Worm (Caenorhabditis elegans) whole organism, late embryonic: Measurements from ENCODE around the gene Y49F6B.2.

Source experiments
- C08G9.2 ChIP-seq: sonication (generic microtip); optimal IDR thresholded peaks from 2 replicates; lab custom pipeline; 2016; ENCODE audit warnings: mild to moderate bottlenecking, missing genetic modification characterization, moderate library complexity, missing compliant biosample characterization
- F13H6.1 ChIP-seq: sonication (generic microtip); optimal IDR thresholded peaks from 2 replicates; lab custom pipeline; 2016; ENCODE audit warnings: missing genetic modification characterization, missing compliant biosample characterization
- K02D7.2 ChIP-seq: sonication (generic microtip); optimal IDR thresholded peaks from 2 replicates; lab custom pipeline; 2017; ENCODE audit warnings: mild to moderate bottlenecking, missing genetic modification characterization, missing compliant biosample characterization
- K09A11.1 ChIP-seq: sonication (generic microtip); optimal IDR thresholded peaks from 2 replicates; lab custom pipeline; 2017; ENCODE audit warnings: antibody characterized with exemption, mild to moderate bottlenecking, missing genetic modification characterization, missing compliant biosample characterization; ENCODE audit not compliant: insufficient read depth
- T23F11.4 ChIP-seq: fragments of 200-800 bp; sonication (Bioruptor generic); optimal IDR thresholded peaks from 2 replicates; lab custom pipeline; 2018; ENCODE audit warnings: mild to moderate bottlenecking, missing genetic modification characterization, missing compliant biosample characterization
- Y22D7AL.16 ChIP-seq: sonication (generic microtip); optimal IDR thresholded peaks from 2 replicates; lab custom pipeline; 2016; ENCODE audit warnings: missing genetic modification characterization, missing compliant biosample characterization
- ceh-14 ChIP-seq: sonication (generic microtip); optimal IDR thresholded peaks from 2 replicates; lab custom pipeline; 2016; ENCODE audit warnings: missing genotype, missing genetic modification characterization, missing compliant biosample characterization
- ceh-18 ChIP-seq: sonication (generic microtip); optimal IDR thresholded peaks from 2 replicates; lab custom pipeline; 2016; ENCODE audit warnings: missing genetic modification characterization, missing compliant biosample characterization
- ceh-2 ChIP-seq: sonication (generic microtip); optimal IDR thresholded peaks from 2 replicates; lab custom pipeline; 2016; ENCODE audit warnings: missing genotype, missing genetic modification characterization, missing compliant biosample characterization
- ceh-24 ChIP-seq: sonication (generic microtip); optimal IDR thresholded peaks from 2 replicates; lab custom pipeline; 2016; ENCODE audit warnings: mild to moderate bottlenecking, missing genetic modification characterization, missing compliant biosample characterization
- ceh-31 ChIP-seq: sonication (generic microtip); optimal IDR thresholded peaks from 2 replicates; lab custom pipeline; 2016; ENCODE audit warnings: missing genetic modification characterization, missing compliant biosample characterization
- ceh-45 ChIP-seq: fragments of 200-800 bp; sonication (Bioruptor generic); IDR thresholded peaks from 2 replicates; pipeline ENCODE4 v1.3.6; 2022; ENCODE audit warnings: missing genetic modification reagents, missing genetic modification characterization, missing compliant biosample characterization
- ceh-9 ChIP-seq: sonication (generic microtip); optimal IDR thresholded peaks from 2 replicates; lab custom pipeline; 2016; ENCODE audit warnings: mild to moderate bottlenecking, missing genetic modification characterization, inconsistent platforms, missing compliant biosample characterization
- che-1 ChIP-seq: sonication (generic microtip); optimal IDR thresholded peaks from 2 replicates; lab custom pipeline; 2016; ENCODE audit warnings: mild to moderate bottlenecking, missing genetic modification characterization, missing compliant biosample characterization
- dve-1 ChIP-seq: sonication (generic microtip); optimal IDR thresholded peaks from 2 replicates; lab custom pipeline; 2017; ENCODE audit warnings: antibody characterized with exemption, mild to moderate bottlenecking, missing genetic modification characterization, missing compliant biosample characterization
- elt-4 ChIP-seq: sonication (generic microtip); optimal IDR thresholded peaks from 2 replicates; lab custom pipeline; 2016; ENCODE audit warnings: missing genetic modification characterization, missing compliant biosample characterization
- ets-4 ChIP-seq: sonication (generic microtip); optimal IDR thresholded peaks from 2 replicates; lab custom pipeline; 2016; ENCODE audit warnings: missing genetic modification characterization, missing compliant biosample characterization
- eyg-1 ChIP-seq: sonication (generic microtip); optimal IDR thresholded peaks from 2 replicates; lab custom pipeline; 2016; ENCODE audit warnings: missing genotype, missing genetic modification characterization, missing compliant biosample characterization
- fkh-10 ChIP-seq: fragments of 150-350 bp; optimal IDR thresholded peaks from 2 replicates; lab custom pipeline; 2014; ENCODE audit warnings: missing biosample characterization, missing genetic modification reagents, missing genetic modification characterization
- fkh-6 ChIP-seq: sonication (generic microtip); optimal IDR thresholded peaks from 2 replicates; lab custom pipeline; 2016; ENCODE audit warnings: missing genetic modification characterization, missing compliant biosample characterization
- hlh-13 ChIP-seq: fragments of 200-800 bp; sonication (Bioruptor generic); optimal IDR thresholded peaks from 2 replicates; lab custom pipeline; 2018; ENCODE audit warnings: mild to moderate bottlenecking, missing genetic modification characterization, missing compliant biosample characterization
- hlh-15 ChIP-seq: sonication (generic microtip); optimal IDR thresholded peaks from 2 replicates; lab custom pipeline; 2016; ENCODE audit warnings: missing genetic modification characterization, missing compliant biosample characterization
- hlh-30 ChIP-seq: sonication (generic microtip); optimal IDR thresholded peaks from 2 replicates; lab custom pipeline; 2017; ENCODE audit warnings: antibody characterized with exemption, missing genetic modification characterization, missing compliant biosample characterization; ENCODE audit not compliant: insufficient read depth
- hlh-6 ChIP-seq: sonication (generic microtip); optimal IDR thresholded peaks from 2 replicates; lab custom pipeline; 2016; ENCODE audit warnings: missing genotype, missing genetic modification characterization, missing compliant biosample characterization
- madf-2 ChIP-seq: sonication (generic microtip); optimal IDR thresholded peaks from 2 replicates; lab custom pipeline; 2017; ENCODE audit warnings: missing genetic modification characterization, missing compliant biosample characterization
- mec-3 ChIP-seq: sonication (generic microtip); optimal IDR thresholded peaks from 2 replicates; lab custom pipeline; 2016; ENCODE audit warnings: borderline replicate concordance, missing genetic modification characterization, missing compliant biosample characterization
- nfya-1 ChIP-seq: sonication (generic microtip); optimal IDR thresholded peaks from 2 replicates; lab custom pipeline; 2017; ENCODE audit warnings: missing genetic modification characterization, mild to moderate bottlenecking, missing compliant biosample characterization, antibody characterized with exemption, moderate library complexity
- nhr-11 ChIP-seq: fragments of 150-350 bp; optimal IDR thresholded peaks from 2 replicates; lab custom pipeline; 2014; ENCODE audit warnings: missing biosample characterization, missing genetic modification characterization
- nhr-232 ChIP-seq: sonication (generic microtip); optimal IDR thresholded peaks from 2 replicates; lab custom pipeline; 2016; ENCODE audit warnings: missing genetic modification characterization, missing compliant biosample characterization
- npax-4 ChIP-seq: sonication (generic microtip); optimal IDR thresholded peaks from 2 replicates; lab custom pipeline; 2016; ENCODE audit warnings: missing genetic modification characterization, missing compliant biosample characterization
- odd-2 ChIP-seq: sonication (generic microtip); optimal IDR thresholded peaks from 2 replicates; lab custom pipeline; 2017; ENCODE audit warnings: antibody characterized with exemption, mild to moderate bottlenecking, missing genetic modification characterization, missing compliant biosample characterization
- pag-3 ChIP-seq: sonication (generic microtip); optimal IDR thresholded peaks from 2 replicates; lab custom pipeline; 2016; ENCODE audit warnings: missing compliant biosample characterization, missing genetic modification characterization, borderline replicate concordance
- pax-1 ChIP-seq: fragments of 150-350 bp; optimal IDR thresholded peaks from 2 replicates; lab custom pipeline; 2014; ENCODE audit warnings: missing biosample characterization, missing genetic modification characterization
- pqm-1 ChIP-seq: sonication (generic microtip); optimal IDR thresholded peaks from 2 replicates; lab custom pipeline; 2016; ENCODE audit warnings: missing genetic modification characterization, missing compliant biosample characterization
- pros-1 ChIP-seq: fragments of 150-350 bp; optimal IDR thresholded peaks from 2 replicates; lab custom pipeline; 2014; ENCODE audit warnings: missing biosample characterization, missing genetic modification reagents, missing genetic modification characterization
- rnt-1 ChIP-seq: sonication (generic microtip); optimal IDR thresholded peaks from 2 replicates; lab custom pipeline; 2016; ENCODE audit warnings: missing genetic modification characterization, missing compliant biosample characterization
- sdc-2 ChIP-seq: sonication (generic microtip); optimal IDR thresholded peaks from 2 replicates; lab custom pipeline; 2016; ENCODE audit warnings: missing genotype, missing genetic modification characterization, missing compliant biosample characterization
- sox-4 ChIP-seq: sonication (generic microtip); optimal IDR thresholded peaks from 2 replicates; lab custom pipeline; 2017; ENCODE audit warnings: mild to moderate bottlenecking, missing genetic modification characterization, inconsistent platforms, missing compliant biosample characterization
- syd-9 ChIP-seq: sonication (generic microtip); optimal IDR thresholded peaks from 2 replicates; lab custom pipeline; 2016; ENCODE audit warnings: mild to moderate bottlenecking, missing genetic modification characterization, moderate library complexity, missing compliant biosample characterization
- tbx-7 ChIP-seq: sonication (generic microtip); optimal IDR thresholded peaks from 2 replicates; lab custom pipeline; 2016; ENCODE audit warnings: missing genotype, missing genetic modification characterization, missing compliant biosample characterization
- unc-3 ChIP-seq, 2 experiments: fragments of 200-800 bp in 1 of 2; sonication (Bioruptor generic) in 1 of 2; sonication (generic microtip) in 1 of 2; conservative IDR thresholded peaks in 1 of 2; optimal IDR thresholded peaks in 1 of 2; 2 replicates each; pipeline versions ENCODE4 v1.3.6 to Lab custom; 2016 to 2022; ENCODE audit warnings: missing compliant biosample characterization in 2 of 2, missing genetic modification characterization in 2 of 2, missing genetic modification reagents in 1 of 2
- unc-42 ChIP-seq: sonication (generic microtip); optimal IDR thresholded peaks from 2 replicates; lab custom pipeline; 2016; ENCODE audit warnings: missing genotype, missing genetic modification characterization, missing compliant biosample characterization
- unc-86 ChIP-seq: sonication (generic microtip); optimal IDR thresholded peaks from 2 replicates; lab custom pipeline; 2016; ENCODE audit warnings: missing genetic modification characterization, missing compliant biosample characterization
- zip-5 ChIP-seq: sonication (generic microtip); optimal IDR thresholded peaks from 2 replicates; lab custom pipeline; 2016; ENCODE audit warnings: missing genetic modification characterization, missing compliant biosample characterization
- ztf-16 ChIP-seq: sonication (generic microtip); optimal IDR thresholded peaks from 2 replicates; lab custom pipeline; 2017; ENCODE audit warnings: missing genetic modification characterization, missing compliant biosample characterization

Y49F6B.2 gene

DNA sequence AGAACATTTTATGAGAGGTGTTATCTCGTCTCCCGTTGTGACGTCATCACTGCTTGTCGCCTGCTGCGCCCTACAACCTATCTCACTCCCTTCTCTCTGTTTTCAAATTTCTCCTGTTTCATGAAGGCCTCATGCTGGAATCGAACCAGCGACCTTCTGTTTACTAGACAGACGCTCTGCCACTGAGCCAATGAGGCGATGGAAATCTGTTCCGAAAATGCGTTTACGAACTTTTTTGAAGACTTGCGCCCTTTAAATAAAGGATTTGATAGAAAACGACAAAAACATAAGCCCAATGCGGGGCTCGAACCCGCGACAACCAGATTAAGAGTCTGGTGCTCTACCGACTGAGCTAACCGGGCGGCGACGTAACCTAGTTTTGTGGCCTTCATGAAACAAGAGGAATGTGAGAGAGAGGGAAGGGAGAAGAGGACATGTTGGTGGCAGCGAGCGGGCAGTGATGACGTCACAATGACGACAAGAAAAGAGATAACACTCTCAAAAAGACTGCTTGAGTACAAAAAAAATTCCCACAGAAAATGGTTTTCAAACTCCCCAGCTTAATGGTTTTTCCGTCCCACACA is 16.3 kb downstream of the Y49F6B.2 start, which contains the start of gene clec-126 (continued):
- TF ChIP-seq hlh-6: peak; percentile 85
- TF ChIP-seq odd-2 (tag; lab: Kevin White, UChicago): peak; percentile 58
- TF ChIP-seq dve-1: peak; percentile 88
- TF ChIP-seq fkh-10 (GFP tag; lab: Kevin White, UChicago): no peak
- TF ChIP-seq hlh-13: peak; percentile 54
- peak; percentile 12 for TF ChIP-seq F13H6.1 (tag; lab: Kevin White, UChicago)
- TF ChIP-seq ceh-14: peak; percentile 77
- peak; percentile 5 for TF ChIP-seq ets-4 (tag; lab: Kevin White, UChicago)
- no peak for TF ChIP-seq nhr-11 (tag; lab: Kevin White, UChicago)
- TF ChIP-seq K09A11.1 (tag; lab: Kevin White, UChicago): peak; percentile 69
- peak; percentile 61 for TF ChIP-seq K02D7.2 (tag; lab: Kevin White, UChicago)
- TF ChIP-seq unc-3 (GFP tag; conservative IDR thresholded peaks at IDR 0.05; lab: Robert Waterston, UW): no peak
- peak; percentile 50 for TF ChIP-seq unc-3 (tag; optimal IDR thresholded peaks at IDR 0.05; lab: Kevin White, UChicago)
- TF ChIP-seq fkh-6: peak; percentile 76
- TF ChIP-seq nfya-1: peak; percentile 64
- peak; percentile 69 for TF ChIP-seq unc-86 (tag; lab: Kevin White, UChicago)
- peak; percentile 59 for TF ChIP-seq tbx-7 (tag; lab: Kevin White, UChicago)
- TF ChIP-seq sdc-2 (tag; lab: Kevin White, UChicago): peak; percentile 57
- TF ChIP-seq rnt-1: peak; percentile 34
- TF ChIP-seq pros-1: no peak

DNA sequence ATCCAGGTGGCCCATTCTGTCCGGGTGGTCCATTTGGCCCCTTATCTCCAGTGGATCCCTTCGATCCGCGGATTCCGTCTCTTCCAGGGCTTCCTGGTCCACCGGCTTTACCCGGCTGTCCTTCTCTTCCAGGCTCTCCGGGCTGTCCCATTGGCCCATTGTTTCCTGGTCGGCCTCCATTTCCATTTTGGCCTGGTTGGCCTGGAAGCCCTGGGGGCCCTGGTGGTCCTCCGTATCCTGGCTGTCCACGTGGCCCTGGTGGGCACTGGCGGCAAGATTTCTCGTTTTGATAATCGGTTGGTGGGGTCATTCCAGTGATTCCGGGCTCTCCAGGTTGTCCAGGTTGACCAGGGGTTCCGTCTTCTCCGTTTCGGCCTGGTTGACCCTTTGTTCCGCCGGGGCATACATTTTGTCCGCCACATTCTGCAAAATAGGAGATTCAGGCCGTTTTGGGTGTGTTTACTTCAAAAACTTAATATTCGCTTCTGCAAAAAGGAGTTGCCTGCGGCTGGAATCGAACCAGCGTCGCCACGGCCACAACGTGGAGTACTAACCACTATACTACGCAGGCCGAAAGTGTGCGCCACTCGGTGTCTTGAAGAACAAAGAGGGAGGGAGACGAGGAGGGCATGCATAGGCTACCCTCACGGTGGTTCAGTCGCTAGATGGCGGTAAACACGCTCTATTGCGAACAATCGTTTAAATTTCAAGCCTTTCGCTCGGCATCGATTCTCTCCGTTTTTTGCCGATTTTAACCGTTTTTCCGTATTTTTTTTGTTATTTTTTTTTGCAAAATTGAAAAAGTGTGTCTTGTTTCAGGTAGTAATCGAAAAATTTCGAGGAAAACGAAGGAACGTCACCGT is 18.5 kb downstream of the Y49F6B.2 start, which contains the start of gene W09G10.9:
TSS of gene W09G10.9 (plus strand) at position 813 of the 863 bp plus-strand sequence.
- TF ChIP-seq eyg-1 (tag; lab: Kevin White, UChicago) (peak; percentile 49), nhr-11 (tag; lab: Kevin White, UChicago) (no peak), Y22D7AL.16 (tag; lab: Kevin White, UChicago) (peak; percentile 55), madf-2 (peak; percentile 76), ztf-16 (tag; lab: Kevin White, UChicago) (peak; percentile 57), C08G9.2 (tag; lab: Kevin White, UChicago) (peak; percentile 4), syd-9 (tag; lab: Kevin White, UChicago) (no peak), pax-1 (tag; lab: Kevin White, UChicago) (no peak), hlh-30 (tag; lab: Kevin White, UChicago) (peak; percentile 5), sdc-2 (tag; lab: Kevin White, UChicago) (peak; percentile 48), odd-2 (tag; lab: Kevin White, UChicago) (no peak), ceh-31 (tag; lab: Kevin White, UChicago) (peak; percentile 39), ceh-2 (tag; lab: Kevin White, UChicago) (peak; percentile 50), unc-42 (tag; lab: Kevin White, UChicago) (no peak), F13H6.1 (tag; lab: Kevin White, UChicago) (no peak), nhr-232 (tag; lab: Kevin White, UChicago) (peak; percentile 65), unc-3 (GFP tag; conservative IDR thresholded peaks at IDR 0.05; lab: Robert Waterston, UW) (peak; percentile 90), unc-3 (tag; optimal IDR thresholded peaks at IDR 0.05; lab: Kevin White, UChicago) (peak; percentile 71), ceh-14 (peak; percentile 13), hlh-13 (peak; percentile 54), ceh-18 (tag; lab: Kevin White, UChicago) (peak; percentile 73), sox-4 (tag; lab: Kevin White, UChicago) (peak; percentile 80), fkh-6 (peak; percentile 66), elt-4 (tag; lab: Kevin White, UChicago) (no peak), K02D7.2 (tag; lab: Kevin White, UChicago) (peak; percentile 56), zip-5 (tag; lab: Kevin White, UChicago) (peak; percentile 51), pag-3 (no peak), ceh-24 (tag; lab: Kevin White, UChicago) (no peak), hlh-15 (tag; lab: Kevin White, UChicago) (peak; percentile 49), pqm-1 (tag; lab: Kevin White, UChicago) (no peak), tbx-7 (tag; lab: Kevin White, UChicago) (no peak), che-1 (tag; lab: Kevin White, UChicago) (peak; percentile 74), ceh-9 (tag; lab: Kevin White, UChicago) (peak; percentile 6), hlh-6 (peak; percentile 77), npax-4 (peak; percentile 40), ets-4 (tag; lab: Kevin White, UChicago) (no peak), mec-3 (tag; lab: Kevin White, UChicago) (no peak), ceh-45 (GFP tag; lab: Robert Waterston, UW) (peak; percentile 79), T23F11.4 (GFP tag; lab: Kevin White, UChicago) (peak; percentile 56)
